Worm (Caenorhabditis elegans): ENCODE data around the gene rrf-3.

DNA sequence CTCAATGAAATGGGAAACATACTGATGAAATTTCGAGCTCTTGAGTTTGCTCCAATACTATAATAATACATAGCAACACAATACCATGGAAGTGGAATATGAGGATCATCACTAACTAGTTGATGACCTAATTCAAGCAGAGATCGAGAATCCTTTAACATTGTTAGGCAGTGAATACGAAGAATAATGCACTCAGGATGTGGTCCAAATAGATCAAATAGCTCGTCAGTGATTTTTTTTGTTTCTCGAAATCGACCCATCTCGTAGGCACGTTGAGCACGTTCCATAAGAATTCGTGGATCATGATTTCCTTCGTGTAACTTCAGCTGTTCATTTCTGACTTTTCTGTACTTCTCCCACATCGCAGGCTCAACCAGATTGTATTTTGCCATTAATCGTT, 1.3 kb upstream of the rrf-3 start:
- TF ChIP-seq lsy-2 (tag; optimal IDR thresholded peaks at IDR 0.05) (no peak), unc-39 (tag; optimal IDR thresholded peaks at IDR 0.05) (no peak)
